Worm (Caenorhabditis elegans) whole organism, L1 larva: Measurements from ENCODE around the gene nsph-3.2.

Source experiments
- C34B4.2 ChIP-seq: sonication (generic microtip); optimal IDR thresholded peaks from 2 replicates; lab custom pipeline; 2017; ENCODE audit warnings: mild to moderate bottlenecking, missing genetic modification characterization, missing compliant biosample characterization
- dsc-1 ChIP-seq: sonication (generic microtip); optimal IDR thresholded peaks from 2 replicates; lab custom pipeline; 2016; ENCODE audit warnings: mild to moderate bottlenecking, missing genetic modification characterization, missing compliant biosample characterization
- fkh-10 ChIP-seq: sonication (generic microtip); optimal IDR thresholded peaks from 2 replicates; lab custom pipeline; 2017; ENCODE audit warnings: missing biosample characterization, missing genetic modification reagents, missing genetic modification characterization
- fkh-4 ChIP-seq: sonication (generic microtip); optimal IDR thresholded peaks from 2 replicates; lab custom pipeline; 2016; ENCODE audit warnings: missing compliant biosample characterization, missing genetic modification characterization, borderline replicate concordance
- fos-1 ChIP-seq: fragments of 150-350 bp; optimal IDR thresholded peaks from 2 replicates; lab custom pipeline; 2014; ENCODE audit warnings: missing biosample characterization, missing genetic modification characterization
- jun-1 ChIP-seq: fragments of 150-350 bp; optimal IDR thresholded peaks from 2 replicates; lab custom pipeline; 2014; ENCODE audit warnings: missing biosample characterization, missing genetic modification reagents, missing genetic modification characterization
- lin-13 ChIP-seq: fragments of 150-350 bp; optimal IDR thresholded peaks from 2 replicates; lab custom pipeline; 2014; ENCODE audit warnings: missing biosample characterization, missing genetic modification reagents, missing genetic modification characterization
- lin-39 ChIP-seq: fragments of 150-350 bp; optimal IDR thresholded peaks from 2 replicates; lab custom pipeline; 2014; ENCODE audit warnings: missing biosample characterization, missing genetic modification reagents, missing genetic modification characterization
- nhr-12 ChIP-seq: sonication (generic microtip); optimal IDR thresholded peaks from 2 replicates; lab custom pipeline; 2017; ENCODE audit warnings: missing biosample characterization, missing genetic modification characterization
- nhr-237 ChIP-seq: fragments of 150-350 bp; optimal IDR thresholded peaks from 2 replicates; lab custom pipeline; 2014; ENCODE audit warnings: missing biosample characterization, missing genetic modification characterization
- nhr-76 ChIP-seq: sonication (generic microtip); optimal IDR thresholded peaks from 2 replicates; lab custom pipeline; 2017; ENCODE audit warnings: missing biosample characterization, missing genetic modification characterization
- skn-1 ChIP-seq: fragments of 150-350 bp; optimal IDR thresholded peaks from 2 replicates; lab custom pipeline; 2014; ENCODE audit warnings: missing biosample characterization, missing genetic modification characterization
- sox-4 ChIP-seq: sonication (generic microtip); optimal IDR thresholded peaks from 2 replicates; lab custom pipeline; 2016; ENCODE audit warnings: missing genetic modification characterization, missing compliant biosample characterization
- unc-62 ChIP-seq: fragments of 150-350 bp; optimal IDR thresholded peaks from 2 replicates; lab custom pipeline; 2014; ENCODE audit warnings: missing biosample characterization, missing genetic modification reagents, missing genetic modification characterization

ce11 chrIV:10065159-10065558 is 47.5 kb upstream of the nsph-3.2 start:
- TF ChIP-seq C34B4.2 (tag; lab: Kevin White, UChicago), result no peak
- no peak for TF ChIP-seq fkh-10
- no peak for TF ChIP-seq nhr-237
- TF ChIP-seq unc-62 (GFP tag; lab: Kevin White, UChicago), result no peak
- TF ChIP-seq lin-39, result peak; percentile 62
- TF ChIP-seq lin-13 (GFP tag; lab: Kevin White, UChicago), result no peak
- no peak for TF ChIP-seq skn-1 (tag; lab: Kevin White, UChicago)
- no peak for TF ChIP-seq jun-1 (tag; lab: Kevin White, UChicago)
- no peak for TF ChIP-seq nhr-76 (tag; lab: Kevin White, UChicago)
- no peak for TF ChIP-seq fos-1 (tag; lab: Kevin White, UChicago)
- no peak for TF ChIP-seq sox-4
- TF ChIP-seq dsc-1 (tag; lab: Kevin White, UChicago), result no peak
- TF ChIP-seq fkh-4 (tag; lab: Kevin White, UChicago), result no peak
- no peak for TF ChIP-seq nhr-12 (tag; lab: Kevin White, UChicago)
